Fruit fly (Drosophila melanogaster): Measurements from ENCODE around the gene jb.

The jb gene

dm6 chrX:20390706-20391105 lies at the start of gene jb:
TSS of gene jb (minus strand) at chrX:20390806.
- no peak for TF ChIP-seq pan (optimal IDR thresholded peaks at IDR 0.05)

dm6 chrX:20436866-20437265 lies 46.3 kb upstream of the jb start:
- no peak for TF ChIP-seq CG8478 (optimal IDR thresholded peaks at IDR 0.05)
- no peak for TF ChIP-seq pan (optimal IDR thresholded peaks at IDR 0.05)
- TF ChIP-seq Dll (optimal IDR thresholded peaks at IDR 0.05): no peak

DNA sequence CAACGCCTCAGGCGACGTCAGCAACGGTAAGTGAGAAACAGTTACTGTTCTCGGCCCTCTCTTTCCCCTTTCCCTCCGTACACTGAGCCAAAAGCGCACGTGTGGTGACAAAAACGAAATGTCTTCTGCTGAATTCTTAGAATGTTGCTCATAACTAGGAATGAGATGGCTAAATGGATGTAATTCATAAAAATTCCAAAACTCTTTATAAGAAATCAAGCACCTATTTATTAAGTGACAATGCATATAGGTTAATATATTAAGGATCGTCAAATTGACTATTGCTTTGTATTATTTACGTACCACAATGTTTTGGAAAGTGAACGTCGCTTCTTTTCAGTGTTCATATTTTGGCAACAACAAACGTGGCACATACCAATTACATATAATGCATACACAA lies 43.9 kb upstream of the jb start:
- TF ChIP-seq pan (optimal IDR thresholded peaks at IDR 0.05): no peak
- no peak for TF ChIP-seq CG8478 (optimal IDR thresholded peaks at IDR 0.05)
- no peak for TF ChIP-seq psq (optimal IDR thresholded peaks at IDR 0.05)
- no peak for TF ChIP-seq EcR (GFP tag; optimal IDR thresholded peaks at IDR 0.05)
- TF ChIP-seq Dll (optimal IDR thresholded peaks at IDR 0.05): no peak
- TF ChIP-seq usp (GFP tag; optimal IDR thresholded peaks at IDR 0.05): no peak

- TF ChIP-seq Dll (optimal IDR thresholded peaks at IDR 0.05): no peak
- no peak for TF ChIP-seq pan (optimal IDR thresholded peaks at IDR 0.05)
- no peak for TF ChIP-seq EcR (GFP tag; optimal IDR thresholded peaks at IDR 0.05)
- no peak for TF ChIP-seq usp (GFP tag; optimal IDR thresholded peaks at IDR 0.05)
- no peak for TF ChIP-seq CG8478 (optimal IDR thresholded peaks at IDR 0.05)
- no peak for TF ChIP-seq psq (optimal IDR thresholded peaks at IDR 0.05)
These were observed 43.0 kb upstream of the jb start, which contains the start of gene CG1695 for dm6 chrX:20433345-20434332. TSS of gene CG1695 (plus strand) at chrX:20433950.

- TF ChIP-seq usp (GFP tag; optimal IDR thresholded peaks at IDR 0.05) (no peak), EcR (GFP tag; optimal IDR thresholded peaks at IDR 0.05) (no peak), Dll (optimal IDR thresholded peaks at IDR 0.05) (no peak), CG8478 (optimal IDR thresholded peaks at IDR 0.05) (no peak), psq (optimal IDR thresholded peaks at IDR 0.05) (no peak), pan (optimal IDR thresholded peaks at IDR 0.05) (no peak)
These were observed 39.0 kb upstream of the jb start, which contains the start of the genes CG11710 and mal for dm6 chrX:20429482-20430204. TSS of gene CG11710 (minus strand) at chrX:20429673. TSS of gene mal (plus strand) at chrX:20429675.

DNA sequence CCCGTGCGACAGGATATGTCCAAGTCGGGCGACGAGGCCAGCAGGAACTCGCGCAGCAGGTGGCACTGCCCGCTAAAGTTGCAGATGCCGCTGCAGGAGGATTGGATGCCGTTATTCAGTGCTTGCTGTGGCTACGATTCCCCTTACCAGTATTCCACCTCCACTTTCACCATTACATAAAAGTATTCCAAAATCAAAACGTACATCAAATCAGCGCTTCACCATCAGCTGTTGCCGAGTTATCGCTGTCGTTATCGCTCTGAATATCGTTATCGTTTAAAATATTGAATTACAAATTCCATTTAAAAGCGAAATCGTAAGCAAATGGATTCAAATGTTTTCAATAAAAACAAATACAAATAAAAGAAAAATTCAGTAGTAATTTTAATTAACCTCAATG lies 36.2 kb upstream of the jb start, which contains the start of gene CG15456:
CG15456 (minus strand) TSS at position 225 of the 400 bp plus-strand sequence.
- no peak for TF ChIP-seq Dll (optimal IDR thresholded peaks at IDR 0.05)
- TF ChIP-seq CG8478 (optimal IDR thresholded peaks at IDR 0.05): no peak
- no peak for TF ChIP-seq usp (GFP tag; optimal IDR thresholded peaks at IDR 0.05)
- TF ChIP-seq EcR (GFP tag; optimal IDR thresholded peaks at IDR 0.05): no peak
- TF ChIP-seq pan (optimal IDR thresholded peaks at IDR 0.05): no peak
- no peak for TF ChIP-seq psq (optimal IDR thresholded peaks at IDR 0.05)

- no peak for TF ChIP-seq EcR (GFP tag; optimal IDR thresholded peaks at IDR 0.05)
These were observed 33.1 kb upstream of the jb start, which contains the start of the genes Pp4-19C and cactin for dm6 chrX:20423747-20424165. TSS of gene Pp4-19C (minus strand) at chrX:20424002. TSS of gene cactin (plus strand) at chrX:20424069.

dm6 chrX:20423158-20423557 lies 32.6 kb upstream of the jb start:
- TF ChIP-seq CG8478 (optimal IDR thresholded peaks at IDR 0.05) (no peak), EcR (GFP tag; optimal IDR thresholded peaks at IDR 0.05) (no peak), psq (optimal IDR thresholded peaks at IDR 0.05) (no peak), Dll (optimal IDR thresholded peaks at IDR 0.05) (no peak), pan (optimal IDR thresholded peaks at IDR 0.05) (no peak), usp (GFP tag; optimal IDR thresholded peaks at IDR 0.05) (no peak)

- TF ChIP-seq usp (GFP tag; optimal IDR thresholded peaks at IDR 0.05) (no peak), CG8478 (optimal IDR thresholded peaks at IDR 0.05) (no peak), psq (optimal IDR thresholded peaks at IDR 0.05) (no peak), pan (optimal IDR thresholded peaks at IDR 0.05) (no peak), Dll (optimal IDR thresholded peaks at IDR 0.05) (no peak), EcR (GFP tag; optimal IDR thresholded peaks at IDR 0.05) (no peak)
These were observed 28.7 kb upstream of the jb start, which contains the start of gene Obp19d for dm6 chrX:20419313-20419712. TSS of gene Obp19d (plus strand) at chrX:20419613.

- TF ChIP-seq psq (optimal IDR thresholded peaks at IDR 0.05) (no peak), CG8478 (optimal IDR thresholded peaks at IDR 0.05) (no peak), usp (GFP tag; optimal IDR thresholded peaks at IDR 0.05) (no peak), pan (optimal IDR thresholded peaks at IDR 0.05) (no peak), Dll (optimal IDR thresholded peaks at IDR 0.05) (no peak), EcR (GFP tag; optimal IDR thresholded peaks at IDR 0.05) (no peak)
These were observed 28.3 kb upstream of the jb start, which contains the start of gene Obp19c for dm6 chrX:20418864-20419263. TSS of gene Obp19c (minus strand) at chrX:20418964.

dm6 chrX:20416433-20416832 lies 25.8 kb upstream of the jb start, which contains the start of gene Obp19b:
TSS of gene Obp19b (plus strand) at chrX:20416733.
- no peak for TF ChIP-seq usp (GFP tag; optimal IDR thresholded peaks at IDR 0.05)
- no peak for TF ChIP-seq Dll (optimal IDR thresholded peaks at IDR 0.05)
- no peak for TF ChIP-seq pan (optimal IDR thresholded peaks at IDR 0.05)
- TF ChIP-seq EcR (GFP tag; optimal IDR thresholded peaks at IDR 0.05): no peak
- no peak for TF ChIP-seq psq (optimal IDR thresholded peaks at IDR 0.05)
- no peak for TF ChIP-seq CG8478 (optimal IDR thresholded peaks at IDR 0.05)

dm6 chrX:20415444-20415843 lies 24.8 kb upstream of the jb start, which contains the start of gene Obp19a:
TSS of gene Obp19a (plus strand) at chrX:20415744.
- no peak for TF ChIP-seq EcR (GFP tag; optimal IDR thresholded peaks at IDR 0.05)
- no peak for TF ChIP-seq psq (optimal IDR thresholded peaks at IDR 0.05)
- TF ChIP-seq Dll (optimal IDR thresholded peaks at IDR 0.05): no peak
- TF ChIP-seq pan (optimal IDR thresholded peaks at IDR 0.05): no peak
- TF ChIP-seq usp (GFP tag; optimal IDR thresholded peaks at IDR 0.05): no peak
- no peak for TF ChIP-seq CG8478 (optimal IDR thresholded peaks at IDR 0.05)

Measured in whole organism.